Fruit fly (Drosophila melanogaster) Kc167 (cell line): ENCODE results near the gene Sse.

Source experiments
- Myc ChIP-seq: fragments of >200 bp; optimal IDR thresholded peaks from 2 replicates; lab custom pipeline; 2017; ENCODE audit warnings: missing external identifiers
- Sin3A ChIP-seq: fragments of >200 bp; optimal IDR thresholded peaks from 2 replicates; lab custom pipeline; 2018; ENCODE audit warnings: missing external identifiers
- h ChIP-seq: fragments of >200 bp; optimal IDR thresholded peaks from 3 replicates; lab custom pipeline; 2018; ENCODE audit warnings: missing external identifiers
- insv ChIP-seq: fragments of >200 bp; optimal IDR thresholded peaks from 3 replicates; lab custom pipeline; 2018; ENCODE audit warnings: missing external identifiers
- psq ChIP-seq: fragments of >200 bp; optimal IDR thresholded peaks from 2 replicates; lab custom pipeline; 2017; ENCODE audit warnings: missing external identifiers
- ttk ChIP-seq: sonication (Bioruptor generic); optimal IDR thresholded peaks from 2 replicates; lab custom pipeline; 2017; ENCODE audit warnings: missing external identifiers

Sse gene

dm6 chr3L:5621506-5621905, 40.5 kb downstream of the Sse start:
- TF ChIP-seq ttk = no peak
- no peak for TF ChIP-seq Myc (lab: Kevin White, UChicago)
- no peak for TF ChIP-seq Sin3A (lab: Kevin White, UChicago)
- TF ChIP-seq insv = no peak
- no peak for TF ChIP-seq h (lab: Kevin White, UChicago)
- no peak for TF ChIP-seq psq (lab: Kevin White, UChicago)

- TF ChIP-seq Myc (lab: Kevin White, UChicago) (no peak), insv (no peak), h (lab: Kevin White, UChicago) (no peak), Sin3A (lab: Kevin White, UChicago) (no peak), psq (lab: Kevin White, UChicago) (no peak), ttk (no peak)
Observed at dm6 chr3L:5618697-5619096, 43.4 kb downstream of the Sse start.

DNA sequence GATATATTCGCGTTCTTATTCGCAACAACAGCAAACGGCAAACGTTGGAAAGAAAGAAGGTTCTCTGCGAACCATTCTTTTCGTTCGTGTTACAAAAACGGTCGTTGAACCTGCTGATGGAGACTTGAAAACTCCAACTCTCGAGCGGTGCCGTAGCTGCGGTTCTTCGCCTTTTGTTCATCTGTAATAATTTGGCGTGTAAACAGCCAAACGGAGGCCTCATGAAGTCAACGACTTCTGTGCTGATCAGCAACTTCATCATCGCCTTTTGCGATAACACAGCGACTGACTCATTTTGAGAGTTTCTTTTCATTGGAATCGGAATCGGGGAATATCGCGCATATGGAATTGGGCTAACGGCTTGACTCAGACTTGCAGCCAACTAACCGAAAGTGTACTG, 44.7 kb downstream of the Sse start:
- TF ChIP-seq ttk (no peak), Myc (lab: Kevin White, UChicago) (no peak), h (lab: Kevin White, UChicago) (no peak), psq (lab: Kevin White, UChicago) (no peak), insv (no peak), Sin3A (lab: Kevin White, UChicago) (no peak)

DNA sequence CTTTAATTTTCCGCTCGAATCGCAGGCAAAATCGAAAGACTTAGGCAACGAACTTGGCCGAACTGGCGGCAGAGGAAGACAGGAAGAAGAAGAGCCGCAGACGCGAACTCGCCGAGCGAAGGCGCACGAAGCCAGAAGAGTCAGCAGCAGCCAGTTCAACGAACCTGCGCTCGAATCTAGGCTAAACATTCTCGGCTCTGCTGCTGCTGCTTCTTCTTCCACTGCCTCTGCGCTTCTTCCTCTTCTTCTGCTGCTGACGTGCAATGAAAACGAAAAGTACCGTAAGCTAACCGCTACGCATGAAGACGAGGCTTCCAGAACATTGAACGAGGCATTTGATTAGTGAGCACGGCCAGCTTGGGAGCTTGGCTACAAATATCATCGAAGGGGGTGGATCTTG, 45.6 kb downstream of the Sse start:
- TF ChIP-seq ttk = no peak
- TF ChIP-seq psq (lab: Kevin White, UChicago) = no peak
- TF ChIP-seq Myc (lab: Kevin White, UChicago) = no peak
- TF ChIP-seq insv = no peak
- TF ChIP-seq h (lab: Kevin White, UChicago) = no peak
- TF ChIP-seq Sin3A (lab: Kevin White, UChicago) = no peak

DNA sequence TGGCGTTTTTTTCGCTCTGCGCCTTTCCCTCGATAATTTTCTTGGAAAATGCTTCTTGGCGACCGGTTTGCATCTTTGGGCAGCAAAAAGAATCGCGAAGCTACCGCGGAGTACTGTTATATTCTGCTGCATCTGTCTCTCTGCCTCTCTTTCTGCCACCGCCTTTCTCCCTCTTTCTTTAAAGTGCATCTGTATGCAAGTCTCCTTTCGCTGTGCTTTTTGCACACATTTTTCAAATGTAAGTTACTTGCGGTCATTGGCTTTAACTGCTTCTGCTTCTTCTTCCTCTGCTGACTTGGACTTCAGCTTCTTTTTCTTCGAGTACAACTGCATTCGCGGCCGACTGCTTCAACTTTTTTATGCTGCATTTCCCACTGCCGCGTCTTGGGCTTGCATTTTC, 46.3 kb downstream of the Sse start:
- TF ChIP-seq h (lab: Kevin White, UChicago) (no peak), ttk (no peak), Myc (lab: Kevin White, UChicago) (no peak)

DNA sequence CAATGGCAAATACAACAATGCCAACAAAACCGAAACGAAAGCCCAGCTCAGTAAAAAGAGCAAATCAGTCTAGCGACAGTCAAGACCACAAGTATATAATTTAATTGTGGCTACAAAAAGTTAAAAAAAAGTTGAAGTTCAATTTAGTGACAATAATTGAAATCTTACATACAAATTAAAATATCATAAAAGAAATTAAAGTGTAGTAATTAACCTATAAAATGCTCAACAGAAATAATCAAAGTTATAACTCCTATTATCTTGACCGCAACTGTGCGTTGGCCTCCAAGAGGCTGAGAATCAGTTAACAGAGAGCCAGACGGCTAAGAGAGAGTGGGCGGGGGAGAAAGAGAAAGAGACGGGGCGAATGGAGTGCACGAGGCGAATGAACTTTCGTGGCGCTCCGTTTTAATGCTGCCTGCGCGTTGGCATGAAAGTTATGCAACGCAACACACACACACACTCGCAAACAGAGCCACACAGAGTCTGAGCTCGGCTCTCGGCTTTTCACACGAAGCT, 50.3 kb downstream of the Sse start:
- TF ChIP-seq Myc (lab: Kevin White, UChicago) (no peak), insv (no peak), ttk (no peak)

dm6 chr3L:5610582-5610981, 51.5 kb downstream of the Sse start:
- TF ChIP-seq h (lab: Kevin White, UChicago) (no peak), ttk (no peak), psq (lab: Kevin White, UChicago) (no peak), Sin3A (lab: Kevin White, UChicago) (no peak), insv (no peak)
